Worm (Caenorhabditis elegans): ENCODE results near the gene clec-212.

The clec-212 gene

ce11 chrV:7525695-7526094 lies 44.5 kb downstream of the clec-212 start, which contains the start of gene C54F6.18:
C54F6.18 (plus strand) TSS chrV:7525995.
- TF ChIP-seq irx-1 (tag; optimal IDR thresholded peaks at IDR 0.05), result no peak
- TF ChIP-seq unc-98 (GFP tag; IDR thresholded peaks at IDR 0.05), result no peak
- no peak for TF ChIP-seq zip-4 (GFP tag; optimal IDR thresholded peaks at IDR 0.05)
- TF ChIP-seq jun-1 (tag; optimal IDR thresholded peaks at IDR 0.05), result no peak
- TF ChIP-seq ceh-82 (tag; optimal IDR thresholded peaks at IDR 0.05), result no peak
- TF ChIP-seq nhr-28 (tag; optimal IDR thresholded peaks at IDR 0.05), result no peak
- no peak for TF ChIP-seq F16B12.6 (tag; optimal IDR thresholded peaks at IDR 0.05)
- no peak for TF ChIP-seq C16A3.4 (tag; optimal IDR thresholded peaks at IDR 0.05)
- no peak for TF ChIP-seq pax-3 (tag; optimal IDR thresholded peaks at IDR 0.05)
- no peak for TF ChIP-seq lin-14 (GFP tag; optimal IDR thresholded peaks at IDR 0.05)
- TF ChIP-seq nhr-77 (tag; optimal IDR thresholded peaks at IDR 0.05), result no peak
- no peak for TF ChIP-seq sptf-1 (tag; optimal IDR thresholded peaks at IDR 0.05)
- TF ChIP-seq pag-3 (tag; optimal IDR thresholded peaks at IDR 0.05; ENCODE audit: borderline replicate concordance, insufficient read depth), result no peak
- no peak for TF ChIP-seq ama-1 (optimal IDR thresholded peaks at IDR 0.05)
- TF ChIP-seq efl-3 (GFP tag; optimal IDR thresholded peaks at IDR 0.05), result no peak
- no peak for TF ChIP-seq lin-15B (tag; optimal IDR thresholded peaks at IDR 0.05)
- no peak for TF ChIP-seq nhr-47 (tag; optimal IDR thresholded peaks at IDR 0.05)
- no peak for TF ChIP-seq rnt-1 (tag; optimal IDR thresholded peaks at IDR 0.05)

ce11 chrV:7524447-7524846 lies 45.7 kb downstream of the clec-212 start, which contains the start of gene C54F6.20:
C54F6.20 (plus strand) TSS chrV:7524747.
- no peak for TF ChIP-seq unc-62 (GFP tag; optimal IDR thresholded peaks at IDR 0.05)
- TF ChIP-seq nhr-19 (GFP tag; conservative IDR thresholded peaks at IDR 0.05), result no peak
- no peak for TF ChIP-seq efl-1 (optimal IDR thresholded peaks at IDR 0.05)
- peak in 1 of 2 experiments; percentile 54 for TF ChIP-seq efl-1 (GFP tag; optimal IDR thresholded peaks at IDR 0.05 in 1 of 2)
- no peak for TF ChIP-seq ama-1 (optimal IDR thresholded peaks at IDR 0.05)
- no peak for TF ChIP-seq hpl-2 (GFP tag; optimal IDR thresholded peaks at IDR 0.05)
- TF ChIP-seq ceh-88 (GFP tag; IDR thresholded peaks at IDR 0.05), result no peak

ce11 chrV:7523392-7523791 lies 46.8 kb downstream of the clec-212 start, which contains the start of gene C54F6.6:
C54F6.6 (plus strand) TSS chrV:7523692.
- no peak for TF ChIP-seq blmp-1 (tag; optimal IDR thresholded peaks at IDR 0.05)
- TF ChIP-seq ceh-63 (GFP tag; optimal IDR thresholded peaks at IDR 0.05), result no peak
- no peak for TF ChIP-seq lin-14 (GFP tag; optimal IDR thresholded peaks at IDR 0.05)
- TF ChIP-seq irx-1 (tag; optimal IDR thresholded peaks at IDR 0.05), result no peak

- TF ChIP-seq ets-5 (GFP tag; IDR thresholded peaks at IDR 0.05) (no peak), mdl-1 (tag; optimal IDR thresholded peaks at IDR 0.05) (no peak), dpl-1 (GFP tag; optimal IDR thresholded peaks at IDR 0.05) (no peak), sox-4 (tag; optimal IDR thresholded peaks at IDR 0.05) (no peak), lin-39 (tag; optimal IDR thresholded peaks at IDR 0.05) (no peak), vab-15 (tag; optimal IDR thresholded peaks at IDR 0.05) (no peak), skn-1 (tag; optimal IDR thresholded peaks at IDR 0.05) (no peak), alr-1 (tag; optimal IDR thresholded peaks at IDR 0.05; ENCODE audit: borderline replicate concordance) (no peak), nhr-28 (tag; optimal IDR thresholded peaks at IDR 0.05) (no peak), xbp-1 (tag; optimal IDR thresholded peaks at IDR 0.05) (no peak)
These were observed 47.9 kb downstream of the clec-212 start, which contains the start of gene C54F6.15 for ce11 chrV:7522279-7522678. C54F6.15 (minus strand) TSS chrV:7522379.

- TF ChIP-seq elt-2 (tag; optimal IDR thresholded peaks at IDR 0.05), result peak; percentile 75
- TF ChIP-seq rnt-1 (tag; optimal IDR thresholded peaks at IDR 0.05), result no peak
These were observed 48.9 kb downstream of the clec-212 start for ce11 chrV:7521304-7521703.
